Fruit fly (Drosophila melanogaster) whole organism, prepupa: ENCODE results near the gene CG9184.
A peak's percentile ranks its signal among the peaks of the same experiment; 100 is the strongest.

Experiments used
- CG10631 ChIP-seq: fragments of 200-800 bp; sonication (Bioruptor generic); optimal IDR thresholded peaks from 2 replicates; lab custom pipeline; 2016; ENCODE audit warnings: missing biosample characterization, missing genetic modification characterization
- CG10669 ChIP-seq: fragments of 200-800 bp; sonication (Bioruptor generic); optimal IDR thresholded peaks from 3 replicates; lab custom pipeline; 2018; ENCODE audit warnings: missing biosample characterization, mild to moderate bottlenecking, missing genetic modification characterization, moderate library complexity
- CG11294 ChIP-seq: fragments of 200-800 bp; sonication (Bioruptor generic); IDR thresholded peaks from 2 replicates; pipeline ENCODE4 v1.3.6; 2022; ENCODE audit warnings: missing biosample characterization, missing genetic modification characterization
- CG11762 ChIP-seq: fragments of 200-800 bp; sonication (Bioruptor generic); optimal IDR thresholded peaks from 3 replicates; lab custom pipeline; 2016; ENCODE audit warnings: missing biosample characterization, missing genetic modification characterization; ENCODE audit not compliant: insufficient read depth
- CG11902 ChIP-seq: fragments of 200-800 bp; sonication (Bioruptor generic); optimal IDR thresholded peaks from 3 replicates; lab custom pipeline; 2016; ENCODE audit warnings: missing biosample characterization, missing genetic modification characterization
- CG15336 ChIP-seq: fragments of 200-800 bp; sonication (Bioruptor generic); IDR thresholded peaks from 2 replicates; pipeline ENCODE4 v1.3.6; 2022; ENCODE audit warnings: missing biosample characterization, missing genetic modification characterization
- CG3032 ChIP-seq: fragments of 200-800 bp; optimal IDR thresholded peaks from 2 replicates; lab custom pipeline; 2019; ENCODE audit warnings: missing biosample characterization, mild to moderate bottlenecking, missing genetic modification characterization, moderate library complexity
- CG31627 ChIP-seq: fragments of 200-800 bp; sonication (Bioruptor generic); optimal IDR thresholded peaks from 3 replicates; lab custom pipeline; 2016; ENCODE audit warnings: missing biosample characterization, missing genetic modification characterization
- CG32006 ChIP-seq: fragments of 200-800 bp; sonication (Bioruptor generic); optimal IDR thresholded peaks from 3 replicates; lab custom pipeline; 2017; ENCODE audit warnings: missing biosample characterization, mild to moderate bottlenecking, missing genetic modification characterization
- CG34406 ChIP-seq: fragments of 200-800 bp; sonication (Bioruptor generic); optimal IDR thresholded peaks from 3 replicates; lab custom pipeline; 2016; ENCODE audit warnings: missing biosample characterization, missing genetic modification characterization
- CG4318 ChIP-seq: fragments of 200-800 bp; sonication (Bioruptor generic); optimal IDR thresholded peaks from 3 replicates; lab custom pipeline; 2017; ENCODE audit warnings: missing biosample characterization, mild to moderate bottlenecking, missing genetic modification characterization
- CG6276 ChIP-seq: fragments of 200-800 bp; sonication (Bioruptor generic); optimal IDR thresholded peaks from 2 replicates; lab custom pipeline; 2017; ENCODE audit warnings: missing biosample characterization, mild to moderate bottlenecking, missing genetic modification characterization
- CG6792 ChIP-seq: fragments of 200-800 bp; sonication (Bioruptor generic); optimal IDR thresholded peaks from 3 replicates; lab custom pipeline; 2016; ENCODE audit warnings: missing biosample characterization, missing genetic modification characterization
- CG6854 ChIP-seq: fragments of 200-800 bp; sonication (Bioruptor generic); optimal IDR thresholded peaks from 2 replicates; lab custom pipeline; 2017; ENCODE audit warnings: missing biosample characterization, mild to moderate bottlenecking, missing genetic modification characterization
- CG7368 ChIP-seq: fragments of 200-800 bp; sonication (Bioruptor generic); optimal IDR thresholded peaks from 3 replicates; lab custom pipeline; 2016; ENCODE audit warnings: missing biosample characterization, missing genetic modification characterization
- CG8119 ChIP-seq: fragments of 200-800 bp; sonication (Bioruptor generic); IDR thresholded peaks from 3 replicates; pipeline ENCODE4 v1.3.6; 2022; ENCODE audit warnings: missing biosample characterization, missing genetic modification characterization
- CG8319 ChIP-seq: fragments of 200-800 bp; sonication (Bioruptor generic); optimal IDR thresholded peaks from 3 replicates; lab custom pipeline; 2016; ENCODE audit warnings: missing biosample characterization, missing genetic modification characterization
- CG8632 ChIP-seq: fragments of 200-800 bp; sonication (Bioruptor generic); optimal IDR thresholded peaks from 3 replicates; lab custom pipeline; 2016; ENCODE audit warnings: missing biosample characterization, missing genetic modification characterization
- CG9139 ChIP-seq: fragments of 200-800 bp; sonication (Bioruptor generic); optimal IDR thresholded peaks from 3 replicates; lab custom pipeline; 2017; ENCODE audit warnings: missing biosample characterization, mild to moderate bottlenecking, missing genetic modification characterization
- Eip75B ChIP-seq: fragments of 200-800 bp; sonication (Bioruptor generic); optimal IDR thresholded peaks from 3 replicates; lab custom pipeline; 2016; ENCODE audit warnings: missing biosample characterization, missing genetic modification characterization
- Eip78C ChIP-seq: fragments of 200-800 bp; sonication (Bioruptor generic); peaks from one replicate; lab custom pipeline; 2016; ENCODE audit warnings: missing biosample characterization, missing genetic modification characterization
- Eip93F ChIP-seq: fragments of 200-800 bp; sonication (Bioruptor generic); optimal IDR thresholded peaks from 2 replicates; lab custom pipeline; 2016; ENCODE audit warnings: missing biosample characterization, mild to moderate bottlenecking, missing genetic modification characterization
- Ets21C ChIP-seq: fragments of 200-800 bp; sonication (Bioruptor generic); optimal IDR thresholded peaks from 3 replicates; lab custom pipeline; 2016; ENCODE audit warnings: missing biosample characterization, missing genetic modification characterization
- Ets96B ChIP-seq: fragments of 200-800 bp; optimal IDR thresholded peaks from 2 replicates; lab custom pipeline; 2019; ENCODE audit warnings: missing biosample characterization, mild to moderate bottlenecking, missing genetic modification characterization, moderate library complexity
- Hr38 ChIP-seq: sonication (Bioruptor generic); optimal IDR thresholded peaks from 2 replicates; lab custom pipeline; 2016; ENCODE audit warnings: missing biosample characterization, missing genetic modification characterization
- Hr39 ChIP-seq: fragments of 200-800 bp; sonication (Bioruptor generic); optimal IDR thresholded peaks from 2 replicates; lab custom pipeline; 2016; ENCODE audit warnings: missing biosample characterization, missing genetic modification characterization
- Hr4 ChIP-seq: fragments of 200-800 bp; sonication (Bioruptor generic); optimal IDR thresholded peaks from 3 replicates; lab custom pipeline; 2016; ENCODE audit warnings: missing biosample characterization, missing genetic modification characterization
- Smox ChIP-seq: fragments of 200-800 bp; sonication (Bioruptor generic); optimal IDR thresholded peaks from 3 replicates; lab custom pipeline; 2016; ENCODE audit warnings: missing biosample characterization, missing genetic modification characterization
- Sox14 ChIP-seq: fragments of 200-800 bp; sonication (Bioruptor generic); optimal IDR thresholded peaks from 3 replicates; lab custom pipeline; 2016; ENCODE audit warnings: missing biosample characterization, missing genetic modification characterization
- achi ChIP-seq: fragments of 200-800 bp; sonication (Bioruptor generic); optimal IDR thresholded peaks from 3 replicates; lab custom pipeline; 2016; ENCODE audit warnings: missing biosample characterization, missing genetic modification characterization
- acj6 ChIP-seq: fragments of 200-800 bp; sonication (Bioruptor generic); optimal IDR thresholded peaks from 3 replicates; lab custom pipeline; 2016; ENCODE audit warnings: missing biosample characterization, missing genetic modification characterization
- cyc ChIP-seq: fragments of 200-800 bp; sonication (Bioruptor generic); optimal IDR thresholded peaks from 3 replicates; lab custom pipeline; 2016; ENCODE audit warnings: missing biosample characterization, missing genetic modification characterization
- dsx ChIP-seq: fragments of 200-800 bp; optimal IDR thresholded peaks from 3 replicates; lab custom pipeline; 2019; ENCODE audit warnings: missing biosample characterization, mild to moderate bottlenecking, missing genetic modification characterization, moderate library complexity; ENCODE audit not compliant: poor library complexity, severe bottlenecking
- eg ChIP-seq: fragments of 200-800 bp; sonication (Bioruptor generic); IDR thresholded peaks from 3 replicates; pipeline ENCODE4 v1.3.6; 2022; ENCODE audit warnings: missing biosample characterization, missing genetic modification characterization
- fd59A ChIP-seq: fragments of 200-800 bp; sonication (Bioruptor generic); optimal IDR thresholded peaks from 2 replicates; lab custom pipeline; 2017; ENCODE audit warnings: missing biosample characterization, mild to moderate bottlenecking, missing genetic modification characterization, missing genetic modification reagents
- fd85E ChIP-seq: fragments of 200-800 bp; sonication (Bioruptor generic); optimal IDR thresholded peaks from 3 replicates; lab custom pipeline; 2016; ENCODE audit warnings: missing biosample characterization, missing genetic modification characterization
- fkh ChIP-seq: fragments of 200-800 bp; sonication (Bioruptor generic); optimal IDR thresholded peaks from 3 replicates; lab custom pipeline; 2017; ENCODE audit warnings: missing biosample characterization, mild to moderate bottlenecking, missing genetic modification characterization, moderate library complexity
- lz ChIP-seq: fragments of 200-800 bp; sonication (Bioruptor generic); optimal IDR thresholded peaks from 3 replicates; lab custom pipeline; 2016; ENCODE audit warnings: missing biosample characterization, missing genetic modification characterization
- net ChIP-seq: fragments of 200-800 bp; sonication (Bioruptor generic); optimal IDR thresholded peaks from 3 replicates; lab custom pipeline; 2016; ENCODE audit warnings: missing biosample characterization, missing genetic modification characterization
- pdm3 ChIP-seq: fragments of 200-800 bp; sonication (Bioruptor generic); optimal IDR thresholded peaks from 3 replicates; lab custom pipeline; 2016; ENCODE audit warnings: missing biosample characterization, missing genetic modification characterization
- salr ChIP-seq, 2 experiments: fragments of 200-800 bp; sonication (Bioruptor generic); optimal IDR thresholded peaks; 3 replicates each; lab custom pipeline; 2016 to 2018; ENCODE audit warnings: missing biosample characterization in 2 of 2, missing genetic modification characterization in 2 of 2, mild to moderate bottlenecking in 1 of 2
- spab ChIP-seq: fragments of 200-800 bp; sonication (Bioruptor generic); optimal IDR thresholded peaks from 2 replicates; lab custom pipeline; 2017; ENCODE audit warnings: missing biosample characterization, mild to moderate bottlenecking, missing genetic modification characterization, missing genetic modification reagents
- ss ChIP-seq, 2 experiments: fragments of 200-800 bp; sonication (Bioruptor generic); optimal IDR thresholded peaks; 2 replicates in 1 of 2; 3 replicates in 1 of 2; lab custom pipeline; 2017 to 2018; ENCODE audit warnings: mild to moderate bottlenecking in 2 of 2, missing biosample characterization in 2 of 2, missing genetic modification characterization in 2 of 2, moderate library complexity in 1 of 2
- svp ChIP-seq: fragments of 200-800 bp; sonication (Bioruptor generic); peaks from one replicate; lab custom pipeline; 2016; ENCODE audit warnings: missing biosample characterization, missing genetic modification characterization
- topi ChIP-seq: fragments of 200-800 bp; sonication (Bioruptor generic); optimal IDR thresholded peaks from 3 replicates; lab custom pipeline; 2016; ENCODE audit warnings: missing biosample characterization, missing genetic modification characterization
- vri ChIP-seq: fragments of 200-800 bp; sonication (Bioruptor generic); optimal IDR thresholded peaks from 3 replicates; lab custom pipeline; 2016; ENCODE audit warnings: missing biosample characterization, mild to moderate bottlenecking, missing genetic modification characterization

Gene CG9184

DNA sequence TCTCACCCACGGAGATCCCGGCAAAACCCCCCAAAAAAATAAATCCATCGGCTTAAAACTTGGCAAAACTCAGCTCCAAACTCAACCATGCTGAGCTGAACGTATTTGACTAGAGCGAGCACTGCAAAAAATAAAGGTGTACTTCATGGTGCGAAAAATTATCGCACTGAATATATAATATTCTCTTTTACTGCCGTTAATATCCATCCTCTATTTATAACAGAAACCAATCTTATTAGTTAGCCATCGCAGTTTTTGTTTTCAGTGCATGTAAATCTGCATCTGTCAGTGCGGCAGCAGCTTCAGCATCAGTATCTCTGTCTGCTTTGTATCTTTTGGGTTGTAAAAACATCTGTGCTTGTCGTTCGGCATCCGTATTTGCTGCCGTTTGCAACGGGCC is 48.3 kb upstream of the CG9184 start (continued):
- TF ChIP-seq Ets21C (GFP tag; lab: Kevin White, UChicago) (no peak), CG8119 (GFP tag; lab: Robert Waterston, UW) (peak; percentile 78), CG11294 (GFP tag; lab: Robert Waterston, UW) (0 out of 2 replicates have a peak, but pooled peaks have one; percentile 18), CG6276 (peak; percentile 27), Hr39 (GFP tag; lab: Kevin White, UChicago) (peak; percentile 47), svp (GFP tag; lab: Kevin White, UChicago) (peak; percentile 66), salr (GFP tag; optimal IDR thresholded peaks at IDR 0.05; lab: Kevin White, UChicago) (no peak), cyc (GFP tag; lab: Kevin White, UChicago) (no peak), CG34406 (GFP tag; lab: Kevin White, UChicago) (peak; percentile 27), Hr4 (GFP tag; lab: Kevin White, UChicago) (peak; percentile 81), lz (GFP tag; lab: Kevin White, UChicago) (peak; percentile 29), CG8632 (peak; percentile 0), Eip75B (no peak), CG10669 (GFP tag; lab: Kevin White, UChicago) (peak; percentile 17), achi (GFP tag; lab: Kevin White, UChicago) (peak; percentile 31), eg (GFP tag; lab: Robert Waterston, UW) (peak; percentile 75), fkh (no peak)
- TF ChIP-seq, all 60 proteins: peak for 35

DNA sequence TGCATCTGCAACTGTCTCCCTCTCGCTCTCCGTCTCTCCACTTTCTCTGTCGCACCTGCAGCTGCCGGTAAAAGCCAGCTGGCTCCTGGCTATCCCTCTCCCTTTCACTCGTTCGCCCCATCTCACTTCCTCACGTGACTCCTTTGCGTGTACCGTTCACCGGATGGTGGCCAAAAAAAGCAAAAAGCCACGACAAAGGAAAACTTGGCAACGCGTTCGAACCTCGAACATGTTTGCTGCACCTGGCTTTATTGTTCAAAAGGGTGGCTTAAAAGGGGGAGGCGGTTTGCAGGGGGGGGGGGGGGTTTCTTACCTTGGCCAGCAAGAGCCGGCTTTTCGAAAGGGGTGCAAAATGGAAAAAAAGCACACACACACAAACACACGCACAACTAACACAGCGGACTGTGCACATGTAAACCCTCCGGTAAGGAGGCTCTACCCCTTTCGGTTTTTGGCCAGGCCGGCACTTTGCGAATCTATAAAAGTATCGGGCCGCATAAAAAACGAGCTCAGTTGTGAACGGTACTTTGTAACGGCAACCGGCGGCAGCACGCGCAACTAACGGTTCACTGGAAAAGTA is 47.6 kb upstream of the CG9184 start, which contains the start of gene ru:
Gene ru (plus strand): TSS at position 530 of the 580 bp plus-strand sequence.
- TF ChIP-seq vri (GFP tag; lab: Kevin White, UChicago) (no peak), CG9139 (GFP tag; lab: Kevin White, UChicago) (no peak), CG4318 (GFP tag; lab: Kevin White, UChicago) (no peak), ss (GFP tag; optimal IDR thresholded peaks at IDR 0.05; lab: Kevin White, UChicago) (peak; percentile 36 to 59), Eip78C (peak; percentile 40)
- TF ChIP-seq, all 60 proteins: peak for 2

DNA sequence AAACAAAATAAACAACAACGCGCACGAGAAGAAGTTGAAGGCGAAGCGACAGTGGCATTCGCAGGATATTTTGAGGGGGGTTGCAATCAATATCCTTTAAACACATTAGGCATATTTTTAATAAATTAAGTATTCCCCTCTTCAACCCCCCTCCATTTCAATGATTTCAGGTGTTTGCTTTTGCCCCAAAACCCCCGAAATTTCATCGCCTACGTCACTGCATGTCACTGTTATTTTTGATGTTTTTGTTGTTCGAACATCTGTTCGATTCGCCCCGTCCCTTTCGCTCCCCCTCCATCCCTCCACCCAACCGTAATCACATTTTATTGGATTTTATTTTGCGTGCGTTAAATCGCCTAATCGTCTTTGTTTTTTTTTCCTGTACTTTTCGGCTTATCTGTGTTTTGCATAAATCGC is 45.6 kb upstream of the CG9184 start:
- peak; percentile 64 for TF ChIP-seq pdm3
- peak; percentile 94 for TF ChIP-seq Eip78C
- peak; percentile 74 for TF ChIP-seq CG8632
- TF ChIP-seq CG10631 = peak; percentile 53
- peak; percentile 74 for TF ChIP-seq CG6792 (GFP tag; lab: Kevin White, UChicago)
- no peak for TF ChIP-seq Hr38
- no peak for TF ChIP-seq salr (GFP tag; optimal IDR thresholded peaks at IDR 0.05; lab: Kevin White, UChicago)
- TF ChIP-seq net = peak; percentile 58
- TF ChIP-seq CG7368 (GFP tag; lab: Kevin White, UChicago) = peak; percentile 61
- peak; percentile 61 for TF ChIP-seq fkh
- TF ChIP-seq CG34406 (GFP tag; lab: Kevin White, UChicago) = peak; percentile 77
- TF ChIP-seq CG11902 (GFP tag; lab: Kevin White, UChicago) = peak; percentile 68
- peak; percentile 72 for TF ChIP-seq CG8319 (GFP tag; lab: Kevin White, UChicago)
- TF ChIP-seq CG11294 (GFP tag; lab: Robert Waterston, UW) = peak; percentile 43; the same call in 1 of the 2 replicates
- peak; percentile 34 for TF ChIP-seq CG11762 (GFP tag; lab: Kevin White, UChicago)
- peak; percentile 89 for TF ChIP-seq CG31627
- peak; percentile 37 for TF ChIP-seq Hr4 (GFP tag; lab: Kevin White, UChicago)
- TF ChIP-seq dsx (GFP tag; lab: Kevin White, UChicago) = peak; percentile 11
- peak; percentile 15 for TF ChIP-seq fd59A (GFP tag; lab: Kevin White, UChicago)
- peak; percentile 21 for TF ChIP-seq spab (GFP tag; lab: Kevin White, UChicago)
- peak; percentile 83 for TF ChIP-seq topi
- peak; percentile 2 for TF ChIP-seq CG6854 (GFP tag; lab: Kevin White, UChicago)
- peak; percentile 75 for TF ChIP-seq acj6 (GFP tag; lab: Kevin White, UChicago)
- peak; percentile 29 for TF ChIP-seq Ets96B (tag; lab: Kevin White, UChicago)
- no peak for TF ChIP-seq Eip93F (GFP tag; lab: Kevin White, UChicago)
- no peak for TF ChIP-seq fd85E (GFP tag; lab: Kevin White, UChicago)
- TF ChIP-seq CG4318 (GFP tag; lab: Kevin White, UChicago) = no peak
- peak; percentile 2 for TF ChIP-seq CG9139 (GFP tag; lab: Kevin White, UChicago)
- TF ChIP-seq CG3032 (tag; lab: Kevin White, UChicago) = peak; percentile 55
- TF ChIP-seq Sox14 = peak; percentile 62
- TF ChIP-seq CG32006 (GFP tag; lab: Kevin White, UChicago) = peak; percentile 35
- peak; percentile 71 for TF ChIP-seq Smox (GFP tag; lab: Kevin White, UChicago)
- peak; percentile 47 for TF ChIP-seq CG15336 (GFP tag; lab: Robert Waterston, UW)
- peak; percentile 76 for TF ChIP-seq Ets21C (GFP tag; lab: Kevin White, UChicago)
